Fruit fly (Drosophila melanogaster) whole organism, embryonic: Measurements from ENCODE around the gene Spc25.

Source experiments
- CG11696 ChIP-seq: fragments of 200-800 bp; sonication (Bioruptor generic); IDR thresholded peaks from 2 replicates; pipeline ENCODE4 v1.3.6; 2022; ENCODE audit warnings: missing biosample characterization, missing genetic modification characterization
- CG12155 ChIP-seq: fragments of 200-800 bp; sonication (Bioruptor generic); optimal IDR thresholded peaks from 3 replicates; lab custom pipeline; 2016; ENCODE audit warnings: missing biosample characterization, missing genetic modification characterization
- CG12769 ChIP-seq: fragments of 200-800 bp; sonication (Bioruptor generic); optimal IDR thresholded peaks from 2 replicates; lab custom pipeline; 2019; ENCODE audit warnings: missing biosample characterization, mild to moderate bottlenecking, missing genetic modification characterization, moderate library complexity
- CG13296 ChIP-seq: fragments of 200-800 bp; sonication (Bioruptor generic); optimal IDR thresholded peaks from 3 replicates; lab custom pipeline; 2018; ENCODE audit warnings: missing biosample characterization, mild to moderate bottlenecking, missing genetic modification characterization
- CG14710 ChIP-seq: fragments of 200-800 bp; sonication (Bioruptor generic); optimal IDR thresholded peaks from 3 replicates; lab custom pipeline; 2019; ENCODE audit warnings: missing biosample characterization, mild to moderate bottlenecking, missing genetic modification characterization, moderate library complexity
- CG14860 ChIP-seq: fragments of 200-800 bp; sonication (Bioruptor generic); IDR thresholded peaks from 3 replicates; pipeline ENCODE4 v1.3.6; 2022; ENCODE audit warnings: missing biosample characterization, missing genetic modification characterization; ENCODE audit not compliant: partially characterized antibody
- CG15269 ChIP-seq: fragments of 200-800 bp; sonication (Bioruptor generic); optimal IDR thresholded peaks from 2 replicates; lab custom pipeline; 2018; ENCODE audit warnings: missing biosample characterization, mild to moderate bottlenecking, missing genetic modification characterization, moderate library complexity
- CG1603 ChIP-seq: fragments of 200-800 bp; sonication (Bioruptor generic); optimal IDR thresholded peaks from 2 replicates; lab custom pipeline; 2019; ENCODE audit warnings: missing biosample characterization, mild to moderate bottlenecking, missing genetic modification characterization, moderate library complexity
- CG16779 ChIP-seq: fragments of 200-800 bp; sonication (Bioruptor generic); IDR thresholded peaks from 2 replicates; pipeline ENCODE4 v1.3.6; 2022; ENCODE audit warnings: missing biosample characterization, missing genetic modification characterization
- CG2712 ChIP-seq: fragments of 200-800 bp; optimal IDR thresholded peaks from 3 replicates; lab custom pipeline; 2019; ENCODE audit warnings: missing biosample characterization, mild to moderate bottlenecking, missing genetic modification characterization, moderate library complexity
- CG2875 ChIP-seq: fragments of 200-800 bp; sonication (Bioruptor generic); optimal IDR thresholded peaks from 2 replicates; lab custom pipeline; 2017; ENCODE audit warnings: missing biosample characterization, mild to moderate bottlenecking, missing genetic modification characterization, missing genetic modification reagents
- CG3726 ChIP-seq: fragments of 200-800 bp; sonication (Bioruptor generic); IDR thresholded peaks from 3 replicates; pipeline ENCODE4, ENCODE4 v1.3.6; 2022; ENCODE audit warnings: missing biosample characterization, missing genetic modification characterization
- CG3847 ChIP-seq: fragments of 200-800 bp; sonication (Bioruptor generic); IDR thresholded peaks from 2 replicates; pipeline ENCODE4 v1.3.6; 2022; ENCODE audit warnings: missing biosample characterization, missing genetic modification characterization
- CG6791 ChIP-seq: fragments of 200-800 bp; sonication (Bioruptor generic); IDR thresholded peaks from 3 replicates; pipeline ENCODE4 v1.3.6; 2022; ENCODE audit warnings: missing biosample characterization, missing genetic modification characterization; ENCODE audit not compliant: partially characterized antibody
- CG7963 ChIP-seq: fragments of 200-800 bp; sonication (Bioruptor generic); IDR thresholded peaks from 3 replicates; pipeline ENCODE4 v1.3.6; 2022; ENCODE audit warnings: missing biosample characterization, missing genetic modification characterization; ENCODE audit not compliant: partially characterized antibody
- CG8924 ChIP-seq: fragments of 200-800 bp; optimal IDR thresholded peaks from 3 replicates; lab custom pipeline; 2019; ENCODE audit warnings: missing biosample characterization, mild to moderate bottlenecking, missing genetic modification characterization, moderate library complexity
- CG9817 ChIP-seq: fragments of 200-800 bp; sonication (Bioruptor generic); optimal IDR thresholded peaks from 2 replicates; lab custom pipeline; 2018; ENCODE audit warnings: missing biosample characterization, mild to moderate bottlenecking, missing genetic modification characterization, moderate library complexity
- CoRest ChIP-seq: fragments of 200-800 bp; sonication (Bioruptor generic); optimal IDR thresholded peaks from 3 replicates; lab custom pipeline; 2018; ENCODE audit warnings: missing biosample characterization, mild to moderate bottlenecking, missing genetic modification characterization, moderate library complexity
- Dad ChIP-seq: fragments of 200-800 bp; sonication (Bioruptor generic); optimal IDR thresholded peaks from 3 replicates; lab custom pipeline; 2016; ENCODE audit warnings: missing biosample characterization, missing genetic modification characterization
- Dbx ChIP-seq: fragments of 200-800 bp; sonication (Bioruptor generic); IDR thresholded peaks from 3 replicates; pipeline ENCODE4 v1.3.6; 2022; ENCODE audit warnings: missing biosample characterization, missing genetic modification characterization
- Dp ChIP-seq: fragments of 200-800 bp; sonication (Bioruptor generic); optimal IDR thresholded peaks from 2 replicates; lab custom pipeline; 2018; ENCODE audit warnings: missing biosample characterization, mild to moderate bottlenecking, missing genetic modification characterization, moderate library complexity
- HLH3B ChIP-seq: fragments of 200-800 bp; sonication (Bioruptor generic); IDR thresholded peaks from 2 replicates; pipeline ENCODE4 v1.3.6; 2022; ENCODE audit warnings: missing biosample characterization, missing genetic modification characterization
- HmgD ChIP-seq: fragments of 200-800 bp; sonication (Bioruptor generic); optimal IDR thresholded peaks from 3 replicates; lab custom pipeline; 2016; ENCODE audit warnings: missing biosample characterization, missing genetic modification characterization
- Jarid2 ChIP-seq: fragments of 200-800 bp; sonication (Bioruptor generic); optimal IDR thresholded peaks from 3 replicates; lab custom pipeline; 2017; ENCODE audit warnings: mild to moderate bottlenecking, missing biosample characterization, missing genetic modification reagents, missing genetic modification characterization
- Nf-YC ChIP-seq: fragments of 200-800 bp; optimal IDR thresholded peaks from 3 replicates; lab custom pipeline; 2019; ENCODE audit warnings: missing biosample characterization, mild to moderate bottlenecking, missing genetic modification characterization, moderate library complexity
- Pdp1 ChIP-seq, 2 experiments: fragments of 200-800 bp; sonication (Bioruptor generic); optimal IDR thresholded peaks; 3 replicates each; lab custom pipeline; 2016; ENCODE audit warnings: missing biosample characterization in 2 of 2, missing genetic modification characterization in 2 of 2, mild to moderate bottlenecking in 1 of 2, moderate library complexity in 1 of 2
- Rfx ChIP-seq: fragments of 200-800 bp; sonication (Bioruptor generic); IDR thresholded peaks from 2 replicates; pipeline ENCODE4 v1.3.6; 2022; ENCODE audit warnings: missing biosample characterization, missing genetic modification characterization
- Trl ChIP-seq, 3 experiments: fragments of >200 bp in 2 of 3; fragments of 200-800 bp in 1 of 3; sonication (Bioruptor generic) in 1 of 3; optimal IDR thresholded peaks; 2 replicates in 1 of 3; 3 replicates in 2 of 3; lab custom pipeline; 2016 to 2017; ENCODE audit warnings: missing biosample characterization in 1 of 3, missing genetic modification characterization in 1 of 3
- al ChIP-seq: fragments of 200-800 bp; sonication (Bioruptor generic); IDR thresholded peaks from 2 replicates; pipeline ENCODE4 v1.3.6; 2022; ENCODE audit warnings: missing biosample characterization, missing genetic modification characterization
- chinmo ChIP-seq: fragments of 200-800 bp; sonication (Bioruptor generic); IDR thresholded peaks from 4 replicates; pipeline ENCODE4 v1.3.6; 2022; ENCODE audit warnings: missing biosample characterization, missing genetic modification characterization; ENCODE audit not compliant: partially characterized antibody
- dmrt11E ChIP-seq: fragments of 200-800 bp; sonication (Bioruptor generic); optimal IDR thresholded peaks from 3 replicates; lab custom pipeline; 2018; ENCODE audit warnings: missing biosample characterization, mild to moderate bottlenecking, missing genetic modification characterization, moderate library complexity
- en ChIP-seq: fragments of 200-800 bp; sonication (Bioruptor generic); optimal IDR thresholded peaks from 2 replicates; lab custom pipeline; 2016; ENCODE audit warnings: missing biosample characterization, missing genetic modification characterization
- ewg ChIP-seq: fragments of 200-800 bp; sonication (Bioruptor generic); optimal IDR thresholded peaks from 3 replicates; lab custom pipeline; 2017; ENCODE audit warnings: mild to moderate bottlenecking, missing biosample characterization, missing genetic modification reagents, missing genetic modification characterization
- fru ChIP-seq: fragments of >200 bp; optimal IDR thresholded peaks from 2 replicates; lab custom pipeline; 2017
- gem ChIP-seq: fragments of 200-800 bp; sonication (Bioruptor generic); optimal IDR thresholded peaks from 2 replicates; lab custom pipeline; 2019; ENCODE audit warnings: missing biosample characterization, mild to moderate bottlenecking, missing genetic modification characterization, moderate library complexity
- grau ChIP-seq: fragments of 200-800 bp; optimal IDR thresholded peaks from 3 replicates; lab custom pipeline; 2019; ENCODE audit warnings: missing biosample characterization, mild to moderate bottlenecking, missing genetic modification characterization, moderate library complexity
- grn ChIP-seq: fragments of 200-800 bp; sonication (Bioruptor generic); optimal IDR thresholded peaks from 3 replicates; lab custom pipeline; 2017; ENCODE audit warnings: missing biosample characterization, missing genetic modification characterization
- h ChIP-seq: fragments of >200 bp; optimal IDR thresholded peaks from 2 replicates; lab custom pipeline; 2017
- lola ChIP-seq, 3 experiments: fragments of >200 bp in 2 of 3; fragments of 200-800 bp in 1 of 3; sonication (Bioruptor generic) in 1 of 3; optimal IDR thresholded peaks; 2 replicates each; lab custom pipeline; 2017 to 2019; ENCODE audit warnings: missing biosample characterization in 3 of 3, missing genetic modification characterization in 3 of 3, mild to moderate bottlenecking in 1 of 3, moderate library complexity in 1 of 3
- mld ChIP-seq: fragments of 200-800 bp; sonication (Bioruptor generic); IDR thresholded peaks from 3 replicates; pipeline ENCODE4 v1.3.6; 2022; ENCODE audit warnings: missing biosample characterization, missing genetic modification characterization; ENCODE audit not compliant: partially characterized antibody
- phol ChIP-seq: fragments of 200-800 bp; sonication (Bioruptor generic); optimal IDR thresholded peaks from 3 replicates; lab custom pipeline; 2018; ENCODE audit warnings: missing biosample characterization, mild to moderate bottlenecking, missing genetic modification characterization, moderate library complexity
- prd ChIP-seq, 3 experiments: fragments of >200 bp in 2 of 3; fragments of 200-800 bp in 1 of 3; sonication (Bioruptor generic) in 1 of 3; optimal IDR thresholded peaks in 2 of 3; IDR thresholded peaks in 1 of 3; 2 replicates in 2 of 3; 3 replicates in 1 of 3; pipeline versions ENCODE4 v1.3.6 to Lab custom; 2017 to 2022; ENCODE audit warnings: missing biosample characterization in 1 of 3, missing genetic modification characterization in 1 of 3
- salm ChIP-seq: fragments of 200-800 bp; sonication (Bioruptor generic); optimal IDR thresholded peaks from 2 replicates; lab custom pipeline; 2018; ENCODE audit warnings: missing biosample characterization, mild to moderate bottlenecking, missing genetic modification characterization
- schlank ChIP-seq: fragments of 200-800 bp; sonication (Bioruptor generic); optimal IDR thresholded peaks from 2 replicates; lab custom pipeline; 2018; ENCODE audit warnings: missing biosample characterization, mild to moderate bottlenecking, missing genetic modification characterization
- sens ChIP-seq: fragments of 200-800 bp; sonication (Bioruptor generic); peaks from one replicate; lab custom pipeline; 2016; ENCODE audit warnings: missing biosample characterization, missing genetic modification characterization
- sqz ChIP-seq: fragments of 200-800 bp; sonication (Bioruptor generic); optimal IDR thresholded peaks from 3 replicates; lab custom pipeline; 2018; ENCODE audit warnings: missing biosample characterization, mild to moderate bottlenecking, missing genetic modification characterization
- twi ChIP-seq: fragments of 200-800 bp; optimal IDR thresholded peaks from 2 replicates; lab custom pipeline; 2019; ENCODE audit warnings: missing biosample characterization, mild to moderate bottlenecking, missing genetic modification characterization, moderate library complexity
- unpg ChIP-seq: fragments of 200-800 bp; sonication (Bioruptor generic); optimal IDR thresholded peaks from 3 replicates; lab custom pipeline; 2018; ENCODE audit warnings: missing biosample characterization, mild to moderate bottlenecking, missing genetic modification characterization, moderate library complexity

Gene Spc25

DNA sequence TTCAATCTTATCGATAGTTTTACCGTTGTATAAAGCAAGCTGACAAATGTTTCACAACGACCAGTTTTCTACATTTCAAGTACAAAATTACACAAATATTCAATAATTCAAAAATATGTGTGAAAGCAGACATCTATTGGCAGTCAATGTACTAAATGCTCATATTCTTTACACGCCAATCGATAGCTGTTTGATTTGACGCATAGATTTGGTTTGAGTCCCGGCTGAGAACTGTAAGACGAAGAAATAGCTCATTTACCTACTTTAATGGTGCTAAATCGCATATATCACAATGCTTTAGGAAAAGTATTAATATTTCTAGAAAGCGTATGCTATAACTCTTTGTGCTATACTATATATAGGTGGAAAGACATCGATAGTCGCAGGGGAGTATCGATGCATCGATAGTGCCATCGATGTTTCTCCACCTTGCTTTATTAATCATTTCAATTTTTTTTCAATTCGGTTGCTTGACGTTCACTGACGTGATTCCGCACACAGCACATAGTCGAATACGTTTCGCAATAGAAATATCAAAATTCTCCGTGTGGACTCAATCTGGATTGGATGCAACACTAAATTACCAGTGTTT is 19.2 kb downstream of the Spc25 start, which contains the start of gene Paip2 (continued):
- TF ChIP-seq prd (optimal IDR thresholded peaks at IDR 0.05; lab: Kevin White, UChicago) (no peak), prd (GFP tag; IDR thresholded peaks at IDR 0.05; lab: Robert Waterston, UW) (no peak), schlank (no peak), CG16779 (GFP tag; lab: Robert Waterston, UW) (no peak), Nf-YC (tag; lab: Kevin White, UChicago) (peak; percentile 32), mld (GFP tag; lab: Robert Waterston, UW) (peak; percentile 93), CG3726 (GFP tag; lab: Robert Waterston, UW) (no peak), CG7963 (GFP tag; lab: Robert Waterston, UW) (peak; percentile 94), Pdp1 (GFP tag; optimal IDR thresholded peaks at IDR 0.05; lab: Kevin White, UChicago) (peak in 1 of 2 experiments; percentile 84), CG6791 (GFP tag; lab: Robert Waterston, UW) (peak; percentile 97), sqz (peak; percentile 81), en (GFP tag; lab: Kevin White, UChicago) (no peak), CG8924 (tag; lab: Kevin White, UChicago) (peak; percentile 38), CG14860 (GFP tag; lab: Robert Waterston, UW) (peak; percentile 99), CoRest (tag; lab: Kevin White, UChicago) (peak; percentile 67), phol (tag; lab: Kevin White, UChicago) (peak; percentile 64), Rfx (0 out of 2 replicates have a peak, but pooled peaks have one; percentile 23), chinmo (GFP tag; lab: Robert Waterston, UW) (peak; percentile 99), sens (GFP tag; lab: Kevin White, UChicago) (peak; percentile 70), twi (tag; lab: Kevin White, UChicago) (peak; percentile 12), grn (GFP tag; lab: Kevin White, UChicago) (peak; percentile 68), gem (tag; lab: Kevin White, UChicago) (peak; percentile 25), CG12155 (GFP tag; lab: Kevin White, UChicago) (peak; percentile 9), CG11696 (no peak), CG12769 (tag; lab: Kevin White, UChicago) (peak; percentile 24), Trl (optimal IDR thresholded peaks at IDR 0.05; lab: Kevin White, UChicago) (no peak), Trl (GFP tag; optimal IDR thresholded peaks at IDR 0.05; lab: Kevin White, UChicago) (peak; percentile 28), h (no peak), CG15269 (no peak), Dad (GFP tag; lab: Kevin White, UChicago) (peak; percentile 35), unpg (no peak), CG13296 (GFP tag; lab: Kevin White, UChicago) (no peak), Jarid2 (GFP tag; lab: Kevin White, UChicago) (peak; percentile 2), CG2712 (tag; lab: Kevin White, UChicago) (peak; percentile 60), dmrt11E (tag; lab: Kevin White, UChicago) (peak; percentile 23), lola (GFP tag; optimal IDR thresholded peaks at IDR 0.05; lab: Kevin White, UChicago) (peak in 1 of 3 experiments; percentile 32), Dbx (GFP tag; lab: Robert Waterston, UW) (no peak), CG9817 (tag; lab: Kevin White, UChicago) (no peak), CG1603 (peak; percentile 71), fru (lab: Kevin White, UChicago) (no peak), grau (tag; lab: Kevin White, UChicago) (peak; percentile 15), CG3847 (peak; percentile 28), Dp (GFP tag; lab: Kevin White, UChicago) (peak; percentile 91), salm (tag; lab: Kevin White, UChicago) (no peak), CG2875 (no peak), CG14710 (tag; lab: Kevin White, UChicago) (peak; percentile 80), al (GFP tag; lab: Robert Waterston, UW) (0 out of 2 replicates have a peak, but pooled peaks have one; percentile 24), HmgD (GFP tag; lab: Kevin White, UChicago) (peak; percentile 65), ewg (GFP tag; lab: Kevin White, UChicago) (no peak), HLH3B (GFP tag; lab: Robert Waterston, UW) (no peak)
